Fruit fly (Drosophila melanogaster): ENCODE results near the gene CG13010.

The CG13010 gene

dm6 chrX:16644535-16645131, 34.1 kb downstream of the CG13010 start (continued):
- TF ChIP-seq tio (GFP tag; optimal IDR thresholded peaks at IDR 0.05) = peak; percentile 3
- peak; percentile 61 for TF ChIP-seq Vsx1 (GFP tag; optimal IDR thresholded peaks at IDR 0.05)
- no peak for TF ChIP-seq CG9437 (GFP tag; optimal IDR thresholded peaks at IDR 0.05)
- TF ChIP-seq Hmx (GFP tag; optimal IDR thresholded peaks at IDR 0.05) = no peak
- TF ChIP-seq croc (GFP tag; conservative IDR thresholded peaks at IDR 0.05) = no peak
- peak; percentile 1 for TF ChIP-seq YL-1 (GFP tag; optimal IDR thresholded peaks at IDR 0.05)
- no peak for TF ChIP-seq CG16779 (GFP tag; IDR thresholded peaks at IDR 0.05)
- peak; percentile 40; the same call in 1 of the 2 replicates for TF ChIP-seq CG14014 (GFP tag; IDR thresholded peaks at IDR 0.05)
- TF ChIP-seq sim (GFP tag; IDR thresholded peaks at IDR 0.05) = no peak
- peak; percentile 33 for TF ChIP-seq exex (tag; optimal IDR thresholded peaks at IDR 0.05)
- no peak for TF ChIP-seq CG3726 (GFP tag; IDR thresholded peaks at IDR 0.05)
- no peak for TF ChIP-seq CG11560 (tag; IDR thresholded peaks at IDR 0.05)
- no peak for TF ChIP-seq hkb (optimal IDR thresholded peaks at IDR 0.05)
- TF ChIP-seq hkb (GFP tag; IDR thresholded peaks at IDR 0.05) = peak; percentile 51; the same call in 1 of the 2 replicates
- no peak for TF ChIP-seq Dip3 (GFP tag; optimal IDR thresholded peaks at IDR 0.05)
- no peak for TF ChIP-seq lov (optimal IDR thresholded peaks at IDR 0.05)
- TF ChIP-seq lov (GFP tag; IDR thresholded peaks at IDR 0.05) = no peak
- TF ChIP-seq CG2116 (GFP tag; optimal IDR thresholded peaks at IDR 0.05) = peak; percentile 39
- TF ChIP-seq CG4854 (GFP tag; optimal IDR thresholded peaks at IDR 0.05) = no peak
- TF ChIP-seq Lhr (GFP tag; optimal IDR thresholded peaks at IDR 0.05) = peak; percentile 31
- TF ChIP-seq sna (GFP tag; IDR thresholded peaks at IDR 0.05; ENCODE audit: partially characterized antibody) = no peak
- no peak for TF ChIP-seq ftz-f1 (GFP tag; optimal IDR thresholded peaks at IDR 0.05)
- no peak for TF ChIP-seq Ptx1 (GFP tag; IDR thresholded peaks at IDR 0.05)
- no peak for TF ChIP-seq CG30020 (tag; optimal IDR thresholded peaks at IDR 0.05)
- TF ChIP-seq CG18619 (GFP tag; optimal IDR thresholded peaks at IDR 0.05) = peak; percentile 45
- TF ChIP-seq Drgx (GFP tag; IDR thresholded peaks at IDR 0.05) = no peak
- no peak for TF ChIP-seq CG7963 (GFP tag; IDR thresholded peaks at IDR 0.05; ENCODE audit: partially characterized antibody)
- no peak for TF ChIP-seq Poxn (GFP tag; IDR thresholded peaks at IDR 0.05)
- TF ChIP-seq ems (GFP tag; optimal IDR thresholded peaks at IDR 0.05) = no peak
- peak; percentile 54 for TF ChIP-seq CG17912 (GFP tag; optimal IDR thresholded peaks at IDR 0.05)
- TF ChIP-seq CG1603 (tag; optimal IDR thresholded peaks at IDR 0.05) = peak; percentile 75
- TF ChIP-seq dimm (GFP tag; IDR thresholded peaks at IDR 0.05) = no peak
- no peak for TF ChIP-seq CG11696 (GFP tag; IDR thresholded peaks at IDR 0.05)
- TF ChIP-seq CrebB (tag; optimal IDR thresholded peaks at IDR 0.05) = peak; percentile 60
- no peak for TF ChIP-seq Opbp (GFP tag; IDR thresholded peaks at IDR 0.05; ENCODE audit: partially characterized antibody)
- no peak for TF ChIP-seq dati (GFP tag; IDR thresholded peaks at IDR 0.05)
- peak; percentile 54 for TF ChIP-seq btn (GFP tag; optimal IDR thresholded peaks at IDR 0.05)
- peak; percentile 54 for TF ChIP-seq CG11723 (GFP tag; optimal IDR thresholded peaks at IDR 0.05)
- no peak for TF ChIP-seq CG9797 (GFP tag; optimal IDR thresholded peaks at IDR 0.05)
- no peak for TF ChIP-seq Lpt (GFP tag; optimal IDR thresholded peaks at IDR 0.05)
- TF ChIP-seq unc-4 (GFP tag; IDR thresholded peaks at IDR 0.05; ENCODE audit: partially characterized antibody) = no peak
- TF ChIP-seq CG3281 (GFP tag; optimal IDR thresholded peaks at IDR 0.05) = no peak
- TF ChIP-seq CG32532 (GFP tag; IDR thresholded peaks at IDR 0.05) = no peak
- TF ChIP-seq CG2712 (tag; optimal IDR thresholded peaks at IDR 0.05) = peak; percentile 41
- no peak for TF ChIP-seq nmo (GFP tag; optimal IDR thresholded peaks at IDR 0.05)
- TF ChIP-seq CG10267 (tag; optimal IDR thresholded peaks at IDR 0.05) = no peak
- TF ChIP-seq Dref (GFP tag; IDR thresholded peaks at IDR 0.05) = no peak
- no peak for TF ChIP-seq CG4404 (GFP tag; IDR thresholded peaks at IDR 0.05)
- TF ChIP-seq CG8089 (GFP tag; optimal IDR thresholded peaks at IDR 0.05) = no peak
- TF ChIP-seq HLH54F (GFP tag; optimal IDR thresholded peaks at IDR 0.05) = no peak
- no peak for TF ChIP-seq esg (GFP tag; conservative IDR thresholded peaks at IDR 0.05)
- no peak for TF ChIP-seq jing (GFP tag; optimal IDR thresholded peaks at IDR 0.05)

Data from whole organism, embryonic.